Fruit fly (Drosophila melanogaster) whole organism, prepupa: ENCODE measurements around the gene salr.

Source experiments
- CG10631 ChIP-seq: fragments of 200-800 bp; sonication (Bioruptor generic); optimal IDR thresholded peaks from 2 replicates; lab custom pipeline; 2016; ENCODE audit warnings: missing biosample characterization, missing genetic modification characterization
- CG11294 ChIP-seq: fragments of 200-800 bp; sonication (Bioruptor generic); IDR thresholded peaks from 2 replicates; pipeline ENCODE4 v1.3.6; 2022; ENCODE audit warnings: missing biosample characterization, missing genetic modification characterization
- CG11762 ChIP-seq: fragments of 200-800 bp; sonication (Bioruptor generic); optimal IDR thresholded peaks from 3 replicates; lab custom pipeline; 2016; ENCODE audit warnings: missing biosample characterization, missing genetic modification characterization; ENCODE audit not compliant: insufficient read depth
- CG11902 ChIP-seq: fragments of 200-800 bp; sonication (Bioruptor generic); optimal IDR thresholded peaks from 3 replicates; lab custom pipeline; 2016; ENCODE audit warnings: missing biosample characterization, missing genetic modification characterization
- CG15336 ChIP-seq: fragments of 200-800 bp; sonication (Bioruptor generic); IDR thresholded peaks from 2 replicates; pipeline ENCODE4 v1.3.6; 2022; ENCODE audit warnings: missing biosample characterization, missing genetic modification characterization
- CG1621 ChIP-seq: fragments of 200-800 bp; sonication (Bioruptor generic); optimal IDR thresholded peaks from 3 replicates; lab custom pipeline; 2018; ENCODE audit warnings: missing biosample characterization, mild to moderate bottlenecking, missing genetic modification characterization
- CG16779 ChIP-seq: fragments of 200-800 bp; sonication (Bioruptor generic); optimal IDR thresholded peaks from 3 replicates; lab custom pipeline; 2017; ENCODE audit warnings: missing biosample characterization, mild to moderate bottlenecking, missing genetic modification characterization
- CG3032 ChIP-seq: fragments of 200-800 bp; optimal IDR thresholded peaks from 2 replicates; lab custom pipeline; 2019; ENCODE audit warnings: missing biosample characterization, mild to moderate bottlenecking, missing genetic modification characterization, moderate library complexity
- CG31627 ChIP-seq: fragments of 200-800 bp; sonication (Bioruptor generic); optimal IDR thresholded peaks from 3 replicates; lab custom pipeline; 2016; ENCODE audit warnings: missing biosample characterization, missing genetic modification characterization
- CG32006 ChIP-seq: fragments of 200-800 bp; sonication (Bioruptor generic); optimal IDR thresholded peaks from 3 replicates; lab custom pipeline; 2017; ENCODE audit warnings: missing biosample characterization, mild to moderate bottlenecking, missing genetic modification characterization
- CG34406 ChIP-seq: fragments of 200-800 bp; sonication (Bioruptor generic); optimal IDR thresholded peaks from 3 replicates; lab custom pipeline; 2016; ENCODE audit warnings: missing biosample characterization, missing genetic modification characterization
- CG3919 ChIP-seq: fragments of 200-800 bp; sonication (Bioruptor generic); optimal IDR thresholded peaks from 3 replicates; lab custom pipeline; 2016; ENCODE audit warnings: missing biosample characterization, missing genetic modification characterization
- CG6163 ChIP-seq: fragments of 200-800 bp; sonication (Bioruptor generic); IDR thresholded peaks from 3 replicates; pipeline ENCODE4 v1.3.6; 2022; ENCODE audit warnings: missing biosample characterization, missing genetic modification characterization
- CG6276 ChIP-seq: fragments of 200-800 bp; sonication (Bioruptor generic); optimal IDR thresholded peaks from 2 replicates; lab custom pipeline; 2017; ENCODE audit warnings: missing biosample characterization, mild to moderate bottlenecking, missing genetic modification characterization
- CG6792 ChIP-seq: fragments of 200-800 bp; sonication (Bioruptor generic); optimal IDR thresholded peaks from 3 replicates; lab custom pipeline; 2016; ENCODE audit warnings: missing biosample characterization, missing genetic modification characterization
- CG6808 ChIP-seq: fragments of 200-800 bp; sonication (Bioruptor generic); optimal IDR thresholded peaks from 3 replicates; lab custom pipeline; 2017; ENCODE audit warnings: missing biosample characterization, missing genetic modification characterization, mild to moderate bottlenecking, moderate library complexity, missing genetic modification reagents
- CG6854 ChIP-seq: fragments of 200-800 bp; sonication (Bioruptor generic); optimal IDR thresholded peaks from 2 replicates; lab custom pipeline; 2017; ENCODE audit warnings: missing biosample characterization, mild to moderate bottlenecking, missing genetic modification characterization
- CG7368 ChIP-seq: fragments of 200-800 bp; sonication (Bioruptor generic); optimal IDR thresholded peaks from 3 replicates; lab custom pipeline; 2016; ENCODE audit warnings: missing biosample characterization, missing genetic modification characterization
- CG8119 ChIP-seq: fragments of 200-800 bp; sonication (Bioruptor generic); IDR thresholded peaks from 3 replicates; pipeline ENCODE4 v1.3.6; 2022; ENCODE audit warnings: missing biosample characterization, missing genetic modification characterization
- CG8632 ChIP-seq: fragments of 200-800 bp; sonication (Bioruptor generic); optimal IDR thresholded peaks from 3 replicates; lab custom pipeline; 2016; ENCODE audit warnings: missing biosample characterization, missing genetic modification characterization
- CG9139 ChIP-seq: fragments of 200-800 bp; sonication (Bioruptor generic); optimal IDR thresholded peaks from 3 replicates; lab custom pipeline; 2017; ENCODE audit warnings: missing biosample characterization, mild to moderate bottlenecking, missing genetic modification characterization
- Eip75B ChIP-seq: fragments of 200-800 bp; sonication (Bioruptor generic); optimal IDR thresholded peaks from 3 replicates; lab custom pipeline; 2016; ENCODE audit warnings: missing biosample characterization, missing genetic modification characterization
- Eip78C ChIP-seq: fragments of 200-800 bp; sonication (Bioruptor generic); peaks from one replicate; lab custom pipeline; 2016; ENCODE audit warnings: missing biosample characterization, missing genetic modification characterization
- Eip93F ChIP-seq: fragments of 200-800 bp; sonication (Bioruptor generic); optimal IDR thresholded peaks from 2 replicates; lab custom pipeline; 2016; ENCODE audit warnings: missing biosample characterization, mild to moderate bottlenecking, missing genetic modification characterization
- Ets21C ChIP-seq: fragments of 200-800 bp; sonication (Bioruptor generic); optimal IDR thresholded peaks from 3 replicates; lab custom pipeline; 2016; ENCODE audit warnings: missing biosample characterization, missing genetic modification characterization
- Ets96B ChIP-seq: fragments of 200-800 bp; optimal IDR thresholded peaks from 2 replicates; lab custom pipeline; 2019; ENCODE audit warnings: missing biosample characterization, mild to moderate bottlenecking, missing genetic modification characterization, moderate library complexity
- Gug ChIP-seq: fragments of 200-800 bp; sonication (Bioruptor generic); IDR thresholded peaks from 2 replicates; pipeline ENCODE4 v1.3.6; 2022; ENCODE audit warnings: missing biosample characterization, missing genetic modification characterization
- Hr38 ChIP-seq: sonication (Bioruptor generic); optimal IDR thresholded peaks from 2 replicates; lab custom pipeline; 2016; ENCODE audit warnings: missing biosample characterization, missing genetic modification characterization
- Hr4 ChIP-seq: fragments of 200-800 bp; sonication (Bioruptor generic); optimal IDR thresholded peaks from 3 replicates; lab custom pipeline; 2016; ENCODE audit warnings: missing biosample characterization, missing genetic modification characterization
- Met ChIP-seq: fragments of 200-800 bp; sonication (Bioruptor generic); optimal IDR thresholded peaks from 3 replicates; lab custom pipeline; 2016; ENCODE audit warnings: missing biosample characterization, missing genetic modification characterization
- OdsH ChIP-seq: fragments of 200-800 bp; sonication (Bioruptor generic); optimal IDR thresholded peaks from 3 replicates; lab custom pipeline; 2016; ENCODE audit warnings: missing biosample characterization, missing genetic modification characterization
- Smox ChIP-seq: fragments of 200-800 bp; sonication (Bioruptor generic); optimal IDR thresholded peaks from 3 replicates; lab custom pipeline; 2016; ENCODE audit warnings: missing biosample characterization, missing genetic modification characterization
- Sox102F ChIP-seq: fragments of 200-800 bp; sonication (Bioruptor generic); optimal IDR thresholded peaks from 2 replicates; lab custom pipeline; 2016; ENCODE audit warnings: missing biosample characterization, mild to moderate bottlenecking, missing genetic modification characterization
- Sox14 ChIP-seq: fragments of 200-800 bp; sonication (Bioruptor generic); optimal IDR thresholded peaks from 3 replicates; lab custom pipeline; 2016; ENCODE audit warnings: missing biosample characterization, missing genetic modification characterization
- Sox15 ChIP-seq: fragments of 200-800 bp; sonication (Bioruptor generic); optimal IDR thresholded peaks from 3 replicates; lab custom pipeline; 2016; ENCODE audit warnings: missing biosample characterization, missing genetic modification characterization
- achi ChIP-seq: fragments of 200-800 bp; sonication (Bioruptor generic); optimal IDR thresholded peaks from 3 replicates; lab custom pipeline; 2016; ENCODE audit warnings: missing biosample characterization, missing genetic modification characterization
- acj6 ChIP-seq: fragments of 200-800 bp; sonication (Bioruptor generic); optimal IDR thresholded peaks from 3 replicates; lab custom pipeline; 2016; ENCODE audit warnings: missing biosample characterization, missing genetic modification characterization
- cyc ChIP-seq: fragments of 200-800 bp; sonication (Bioruptor generic); optimal IDR thresholded peaks from 3 replicates; lab custom pipeline; 2016; ENCODE audit warnings: missing biosample characterization, missing genetic modification characterization
- dac ChIP-seq: fragments of 200-800 bp; sonication (Bioruptor generic); optimal IDR thresholded peaks from 2 replicates; lab custom pipeline; 2017; ENCODE audit warnings: missing biosample characterization, mild to moderate bottlenecking, missing genetic modification characterization
- dsx ChIP-seq: fragments of 200-800 bp; optimal IDR thresholded peaks from 3 replicates; lab custom pipeline; 2019; ENCODE audit warnings: missing biosample characterization, mild to moderate bottlenecking, missing genetic modification characterization, moderate library complexity; ENCODE audit not compliant: poor library complexity, severe bottlenecking
- eg ChIP-seq: fragments of 200-800 bp; sonication (Bioruptor generic); IDR thresholded peaks from 3 replicates; pipeline ENCODE4 v1.3.6; 2022; ENCODE audit warnings: missing biosample characterization, missing genetic modification characterization
- esn ChIP-seq: fragments of 200-800 bp; sonication (Bioruptor generic); optimal IDR thresholded peaks from 2 replicates; lab custom pipeline; 2016; ENCODE audit warnings: missing biosample characterization, mild to moderate bottlenecking, missing genetic modification characterization, moderate library complexity
- fd59A ChIP-seq: fragments of 200-800 bp; sonication (Bioruptor generic); optimal IDR thresholded peaks from 2 replicates; lab custom pipeline; 2017; ENCODE audit warnings: missing biosample characterization, mild to moderate bottlenecking, missing genetic modification characterization, missing genetic modification reagents
- fd85E ChIP-seq: fragments of 200-800 bp; sonication (Bioruptor generic); optimal IDR thresholded peaks from 3 replicates; lab custom pipeline; 2016; ENCODE audit warnings: missing biosample characterization, missing genetic modification characterization
- fkh ChIP-seq: fragments of 200-800 bp; sonication (Bioruptor generic); optimal IDR thresholded peaks from 3 replicates; lab custom pipeline; 2017; ENCODE audit warnings: missing biosample characterization, mild to moderate bottlenecking, missing genetic modification characterization, moderate library complexity
- lz ChIP-seq: fragments of 200-800 bp; sonication (Bioruptor generic); optimal IDR thresholded peaks from 3 replicates; lab custom pipeline; 2016; ENCODE audit warnings: missing biosample characterization, missing genetic modification characterization
- net ChIP-seq: fragments of 200-800 bp; sonication (Bioruptor generic); optimal IDR thresholded peaks from 3 replicates; lab custom pipeline; 2016; ENCODE audit warnings: missing biosample characterization, missing genetic modification characterization
- pdm3 ChIP-seq: fragments of 200-800 bp; sonication (Bioruptor generic); optimal IDR thresholded peaks from 3 replicates; lab custom pipeline; 2016; ENCODE audit warnings: missing biosample characterization, missing genetic modification characterization
- salr ChIP-seq, 2 experiments: fragments of 200-800 bp; sonication (Bioruptor generic); optimal IDR thresholded peaks; 3 replicates each; lab custom pipeline; 2016 to 2018; ENCODE audit warnings: missing biosample characterization in 2 of 2, missing genetic modification characterization in 2 of 2, mild to moderate bottlenecking in 1 of 2
- spab ChIP-seq: fragments of 200-800 bp; sonication (Bioruptor generic); optimal IDR thresholded peaks from 2 replicates; lab custom pipeline; 2017; ENCODE audit warnings: missing biosample characterization, mild to moderate bottlenecking, missing genetic modification characterization, missing genetic modification reagents
- svp ChIP-seq: fragments of 200-800 bp; sonication (Bioruptor generic); peaks from one replicate; lab custom pipeline; 2016; ENCODE audit warnings: missing biosample characterization, missing genetic modification characterization
- topi ChIP-seq: fragments of 200-800 bp; sonication (Bioruptor generic); optimal IDR thresholded peaks from 3 replicates; lab custom pipeline; 2016; ENCODE audit warnings: missing biosample characterization, missing genetic modification characterization
- vri ChIP-seq: fragments of 200-800 bp; sonication (Bioruptor generic); optimal IDR thresholded peaks from 3 replicates; lab custom pipeline; 2016; ENCODE audit warnings: missing biosample characterization, mild to moderate bottlenecking, missing genetic modification characterization

Gene salr

dm6 chr2L:11395636-11396035 is 37.0 kb downstream of the salr start:
- TF ChIP-seq topi (GFP tag; lab: Kevin White, UChicago) (peak; percentile 61), CG8632 (peak; percentile 50), fd85E (GFP tag; lab: Kevin White, UChicago) (no peak), CG34406 (GFP tag; lab: Kevin White, UChicago) (peak; percentile 65), OdsH (GFP tag; lab: Kevin White, UChicago) (peak; percentile 62), Ets96B (tag; lab: Kevin White, UChicago) (peak; percentile 39), cyc (GFP tag; lab: Kevin White, UChicago) (peak; percentile 52), Hr38 (GFP tag; lab: Kevin White, UChicago) (no peak), Eip93F (GFP tag; lab: Kevin White, UChicago) (no peak), CG16779 (no peak), Met (GFP tag; lab: Kevin White, UChicago) (peak; percentile 74), svp (GFP tag; lab: Kevin White, UChicago) (peak; percentile 85), CG8119 (GFP tag; lab: Robert Waterston, UW) (peak; percentile 14; the same call in 1 of the 3 replicates), CG6792 (GFP tag; lab: Kevin White, UChicago) (peak; percentile 63), Gug (no peak), CG32006 (peak; percentile 22), esn (GFP tag; lab: Kevin White, UChicago) (peak; percentile 78), salr (GFP tag; optimal IDR thresholded peaks at IDR 0.05; lab: Kevin White, UChicago) (peak in 1 of 2 experiments; percentile 61), CG11902 (peak; percentile 51), dac (GFP tag; lab: Kevin White, UChicago) (no peak), fd59A (GFP tag; lab: Kevin White, UChicago) (no peak), CG11294 (no peak), CG15336 (0 out of 2 replicates have a peak, but pooled peaks have one; percentile 13), CG6854 (GFP tag; lab: Kevin White, UChicago) (no peak), CG10631 (GFP tag; lab: Kevin White, UChicago) (peak; percentile 57), Sox14 (GFP tag; lab: Kevin White, UChicago) (peak; percentile 33), dsx (GFP tag; lab: Kevin White, UChicago) (peak; percentile 24), CG3032 (tag; lab: Kevin White, UChicago) (peak; percentile 27), Ets21C (peak; percentile 38), Sox15 (GFP tag; lab: Kevin White, UChicago) (peak; percentile 52), Smox (peak; percentile 67), fkh (no peak), acj6 (GFP tag; lab: Kevin White, UChicago) (peak; percentile 50), eg (GFP tag; lab: Robert Waterston, UW) (peak; percentile 40; the same call in 1 of the 3 replicates), Hr4 (GFP tag; lab: Kevin White, UChicago) (no peak), lz (peak; percentile 59), achi (GFP tag; lab: Kevin White, UChicago) (peak; percentile 66), Sox102F (peak; percentile 72), CG6808 (GFP tag; lab: Kevin White, UChicago) (no peak), spab (GFP tag; lab: Kevin White, UChicago) (no peak), CG3919 (GFP tag; lab: Kevin White, UChicago) (peak; percentile 55), CG6163 (GFP tag; lab: Robert Waterston, UW) (peak; percentile 69; the same call in 2 of the 3 replicates), CG6276 (GFP tag; lab: Kevin White, UChicago) (no peak), Eip75B (GFP tag; lab: Kevin White, UChicago) (peak; percentile 51), CG11762 (peak; percentile 12), CG31627 (GFP tag; lab: Kevin White, UChicago) (peak; percentile 56), CG9139 (GFP tag; lab: Kevin White, UChicago) (no peak), Eip78C (GFP tag; lab: Kevin White, UChicago) (peak; percentile 76), vri (GFP tag; lab: Kevin White, UChicago) (peak; percentile 39), CG7368 (GFP tag; lab: Kevin White, UChicago) (peak; percentile 20), net (GFP tag; lab: Kevin White, UChicago) (peak; percentile 23), CG1621 (peak; percentile 7), pdm3 (GFP tag; lab: Kevin White, UChicago) (peak; percentile 56)
